Fruit fly (Drosophila melanogaster) Kc167 (cell line): Measurements from ENCODE around the gene ETHR.

Experiments used
- Myc ChIP-seq: fragments of >200 bp; optimal IDR thresholded peaks from 2 replicates; lab custom pipeline; 2017; ENCODE audit warnings: missing external identifiers
- Sin3A ChIP-seq: fragments of >200 bp; optimal IDR thresholded peaks from 2 replicates; lab custom pipeline; 2018; ENCODE audit warnings: missing external identifiers
- h ChIP-seq: fragments of >200 bp; optimal IDR thresholded peaks from 3 replicates; lab custom pipeline; 2018; ENCODE audit warnings: missing external identifiers
- insv ChIP-seq: fragments of >200 bp; optimal IDR thresholded peaks from 3 replicates; lab custom pipeline; 2018; ENCODE audit warnings: missing external identifiers
- psq ChIP-seq: fragments of >200 bp; optimal IDR thresholded peaks from 2 replicates; lab custom pipeline; 2017; ENCODE audit warnings: missing external identifiers
- ttk ChIP-seq: sonication (Bioruptor generic); optimal IDR thresholded peaks from 2 replicates; lab custom pipeline; 2017; ENCODE audit warnings: missing external identifiers

DNA sequence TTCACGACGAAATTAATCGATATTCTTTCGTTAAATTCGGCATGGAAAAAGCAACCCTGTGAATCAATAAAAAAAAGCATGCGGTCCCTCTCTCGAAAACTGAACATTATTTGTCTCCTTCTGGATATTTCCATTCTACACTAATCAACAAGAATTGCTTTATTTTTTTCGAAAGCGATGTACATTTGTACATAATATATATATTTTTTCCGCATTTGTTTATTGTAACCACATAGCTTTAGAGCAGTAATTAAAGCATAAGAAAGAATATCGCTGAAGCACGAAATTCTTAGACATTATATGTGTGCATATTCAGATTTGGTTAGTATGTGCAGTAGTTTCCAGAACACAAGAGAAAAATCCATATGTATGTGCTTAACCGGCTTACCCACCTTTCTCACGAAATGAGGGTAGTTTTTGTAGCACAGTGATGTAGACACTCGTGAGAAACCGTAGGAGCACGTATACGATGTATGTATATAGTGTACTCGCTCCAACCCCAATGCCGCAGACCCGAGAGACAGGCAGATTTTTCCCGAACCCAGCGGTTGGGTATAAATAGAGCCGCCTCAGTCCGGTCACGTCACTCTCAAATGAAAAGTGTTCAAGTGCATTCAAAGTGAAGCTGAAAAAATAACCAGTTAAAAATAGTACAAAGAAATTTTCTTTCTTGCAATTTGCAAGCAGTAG, 49.4 kb downstream of the ETHR start:
- TF ChIP-seq psq (lab: Kevin White, UChicago) (no peak), Myc (no peak), ttk (lab: Kevin White, UChicago) (no peak), Sin3A (lab: Kevin White, UChicago) (no peak), insv (lab: Kevin White, UChicago) (no peak), h (lab: Kevin White, UChicago) (no peak)
